Fruit fly (Drosophila melanogaster): ENCODE data around the gene CG15561.

Gene CG15561

dm6 chr3R:31218997-31219992 lies 3.6 kb upstream of the CG15561 start, which contains the start of gene ATPsynC:
Gene ATPsynC, minus strand, starts transcription at chr3R:31219630.
- peak; percentile 32 for TF ChIP-seq fd64A (GFP tag; optimal IDR thresholded peaks at IDR 0.05)
- no peak for TF ChIP-seq Hmx (GFP tag; optimal IDR thresholded peaks at IDR 0.05)
- peak; percentile 21 for TF ChIP-seq slp2 (GFP tag; optimal IDR thresholded peaks at IDR 0.05)
- TF ChIP-seq CG10565 (GFP tag; optimal IDR thresholded peaks at IDR 0.05) = no peak
- TF ChIP-seq nom (GFP tag; optimal IDR thresholded peaks at IDR 0.05) = peak; percentile 66
- TF ChIP-seq CG13296 (GFP tag; optimal IDR thresholded peaks at IDR 0.05) = peak; percentile 61
- TF ChIP-seq nau (GFP tag; optimal IDR thresholded peaks at IDR 0.05) = peak; percentile 61
- peak; percentile 22 for TF ChIP-seq Max (GFP tag; optimal IDR thresholded peaks at IDR 0.05)
- no peak for TF ChIP-seq CG11456 (GFP tag; IDR thresholded peaks at IDR 0.05)
- TF ChIP-seq hb (GFP tag; IDR thresholded peaks at IDR 0.05; ENCODE audit: partially characterized antibody) = no peak
- TF ChIP-seq CG8089 (GFP tag; optimal IDR thresholded peaks at IDR 0.05) = peak; percentile 3
- TF ChIP-seq CG9817 (tag; optimal IDR thresholded peaks at IDR 0.05) = peak; percentile 38
- no peak for TF ChIP-seq Tbp (GFP tag; optimal IDR thresholded peaks at IDR 0.05)
- peak; percentile 42 for TF ChIP-seq PHDP (tag; optimal IDR thresholded peaks at IDR 0.05)
- peak; percentile 39 for TF ChIP-seq Nf-YC (tag; optimal IDR thresholded peaks at IDR 0.05)
- no peak for TF ChIP-seq cato (GFP tag; optimal IDR thresholded peaks at IDR 0.05; ENCODE audit: borderline replicate concordance)
- TF ChIP-seq ssp (GFP tag; IDR thresholded peaks at IDR 0.05) = no peak
- TF ChIP-seq pros (GFP tag; optimal IDR thresholded peaks at IDR 0.05) = peak; percentile 8
- peak; percentile 35 for TF ChIP-seq eyg (GFP tag; optimal IDR thresholded peaks at IDR 0.05)
- no peak for TF ChIP-seq Usf (GFP tag; optimal IDR thresholded peaks at IDR 0.05)
- TF ChIP-seq crol (GFP tag; IDR thresholded peaks at IDR 0.05) = no peak
- no peak for TF ChIP-seq CG12236 (GFP tag; optimal IDR thresholded peaks at IDR 0.05)
- TF ChIP-seq CG13775 (GFP tag; optimal IDR thresholded peaks at IDR 0.05) = no peak
- TF ChIP-seq gce (GFP tag; IDR thresholded peaks at IDR 0.05) = no peak
- peak; percentile 15 for TF ChIP-seq CG15269 (tag; optimal IDR thresholded peaks at IDR 0.05)
- peak; percentile 12 for TF ChIP-seq D (optimal IDR thresholded peaks at IDR 0.05)
- TF ChIP-seq D (GFP tag; optimal IDR thresholded peaks at IDR 0.05) = no peak
- TF ChIP-seq prd (optimal IDR thresholded peaks at IDR 0.05) = no peak
- no peak for TF ChIP-seq prd (GFP tag; IDR thresholded peaks at IDR 0.05)
- no peak for TF ChIP-seq sens-2 (GFP tag; IDR thresholded peaks at IDR 0.05)
- peak; percentile 80 for TF ChIP-seq HLHmδ (GFP tag; optimal IDR thresholded peaks at IDR 0.05)
- no peak for TF ChIP-seq CG8281 (tag; optimal IDR thresholded peaks at IDR 0.05)
- no peak for TF ChIP-seq CG3847 (GFP tag; IDR thresholded peaks at IDR 0.05)
- no peak for TF ChIP-seq Camta (GFP tag; optimal IDR thresholded peaks at IDR 0.05)
- peak in 1 of 2 experiments; percentile 17 for TF ChIP-seq Hr78 (GFP tag; optimal IDR thresholded peaks at IDR 0.05)
- TF ChIP-seq bigmax (GFP tag; optimal IDR thresholded peaks at IDR 0.05) = peak; percentile 85
- TF ChIP-seq CG15601 (tag; optimal IDR thresholded peaks at IDR 0.05) = peak; percentile 73
- peak; percentile 70 for TF ChIP-seq CG7928 (GFP tag; optimal IDR thresholded peaks at IDR 0.05)
- TF ChIP-seq CG13894 (tag; optimal IDR thresholded peaks at IDR 0.05) = peak; percentile 82
- no peak for TF ChIP-seq CG2199 (GFP tag; IDR thresholded peaks at IDR 0.05)
- TF ChIP-seq CG17328 (GFP tag; IDR thresholded peaks at IDR 0.05) = no peak
- TF ChIP-seq ci (GFP tag; IDR thresholded peaks at IDR 0.05) = no peak
- no peak for TF ChIP-seq toy (GFP tag; IDR thresholded peaks at IDR 0.05)
- TF ChIP-seq bsh (GFP tag; optimal IDR thresholded peaks at IDR 0.05) = peak in 1 of 2 experiments; percentile 53
- no peak for TF ChIP-seq Xbp1 (GFP tag; optimal IDR thresholded peaks at IDR 0.05)
- TF ChIP-seq croc (GFP tag; conservative IDR thresholded peaks at IDR 0.05) = no peak
- TF ChIP-seq Atf-2 (GFP tag; optimal IDR thresholded peaks at IDR 0.05) = no peak
- TF ChIP-seq gsb (GFP tag; IDR thresholded peaks at IDR 0.05) = no peak
- no peak for TF ChIP-seq Fer3 (tag; optimal IDR thresholded peaks at IDR 0.05)
